Fruit fly (Drosophila melanogaster): Measurements from ENCODE around the gene eg.

eg gene

DNA sequence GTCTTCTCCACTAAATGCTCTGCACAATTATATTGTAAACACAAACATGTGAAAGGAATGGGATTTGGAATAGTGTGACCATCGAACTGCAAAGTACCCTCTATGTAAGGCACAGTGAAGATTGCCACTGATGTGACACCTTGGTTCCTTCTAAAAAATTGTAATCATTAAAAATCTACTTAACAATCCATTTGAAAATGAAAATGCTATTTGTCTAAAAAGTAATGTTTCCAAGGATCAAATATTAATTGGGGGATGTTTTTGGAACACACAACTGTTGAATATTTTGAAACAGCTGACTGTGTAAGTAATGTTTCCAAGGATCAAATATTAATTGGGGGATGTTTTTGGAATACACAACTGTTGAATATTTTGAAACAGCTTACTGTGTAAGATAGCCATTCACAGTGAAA is 19.7 kb downstream of the eg start, which contains the start of gene CG32448 (continued):
- peak; percentile 35 for TF ChIP-seq CG12236 (GFP tag; optimal IDR thresholded peaks at IDR 0.05)
- TF ChIP-seq Hr39 (optimal IDR thresholded peaks at IDR 0.05) = no peak
- TF ChIP-seq disco-r (GFP tag; optimal IDR thresholded peaks at IDR 0.05) = no peak
- TF ChIP-seq Hmr (GFP tag; optimal IDR thresholded peaks at IDR 0.05) = peak; percentile 50
- peak; percentile 78 for TF ChIP-seq CG11456 (GFP tag; IDR thresholded peaks at IDR 0.05)
- TF ChIP-seq Doc2 (GFP tag; IDR thresholded peaks at IDR 0.05) = no peak
- TF ChIP-seq lab (GFP tag; optimal IDR thresholded peaks at IDR 0.05) = no peak
- TF ChIP-seq CG17359 (tag; optimal IDR thresholded peaks at IDR 0.05) = peak; percentile 55
- peak; percentile 62 for TF ChIP-seq phol (tag; optimal IDR thresholded peaks at IDR 0.05)
- no peak for TF ChIP-seq CG34376 (GFP tag; optimal IDR thresholded peaks at IDR 0.05)
- no peak for TF ChIP-seq CG6654 (GFP tag; optimal IDR thresholded peaks at IDR 0.05)
- TF ChIP-seq emc (GFP tag; optimal IDR thresholded peaks at IDR 0.05) = peak; percentile 35
- peak; percentile 38 for TF ChIP-seq Chrac-16 (GFP tag; optimal IDR thresholded peaks at IDR 0.05)
- TF ChIP-seq chif (GFP tag; optimal IDR thresholded peaks at IDR 0.05) = peak; percentile 26 to 74
- no peak for TF ChIP-seq CG6254 (GFP tag; optimal IDR thresholded peaks at IDR 0.05)
- no peak for TF ChIP-seq CG15479 (GFP tag; optimal IDR thresholded peaks at IDR 0.05)
- no peak for TF ChIP-seq ash1 (GFP tag; optimal IDR thresholded peaks at IDR 0.05)
- peak; percentile 30; the same call in 1 of the 2 replicates for TF ChIP-seq Oaz (GFP tag; IDR thresholded peaks at IDR 0.05)
- no peak for TF ChIP-seq CG8281 (tag; optimal IDR thresholded peaks at IDR 0.05)
- peak; percentile 73 for TF ChIP-seq gem (tag; optimal IDR thresholded peaks at IDR 0.05)
- TF ChIP-seq Mes4 (GFP tag; optimal IDR thresholded peaks at IDR 0.05) = peak; percentile 32
- peak; percentile 68; the same call in 2 of the 3 replicates for TF ChIP-seq ase (GFP tag; IDR thresholded peaks at IDR 0.05)
- peak; percentile 64 to 65 for TF ChIP-seq dpn (GFP tag; optimal IDR thresholded peaks at IDR 0.05)
- peak; percentile 69 for TF ChIP-seq trem (tag; optimal IDR thresholded peaks at IDR 0.05)
- no peak for TF ChIP-seq exex (tag; optimal IDR thresholded peaks at IDR 0.05)
- TF ChIP-seq sim (GFP tag; IDR thresholded peaks at IDR 0.05) = no peak
- TF ChIP-seq CG12942 (GFP tag; optimal IDR thresholded peaks at IDR 0.05) = peak; percentile 50
- TF ChIP-seq maf-S (GFP tag; optimal IDR thresholded peaks at IDR 0.05) = peak; percentile 32
- no peak for TF ChIP-seq CG3065 (GFP tag; optimal IDR thresholded peaks at IDR 0.05)
- TF ChIP-seq CG11504 (tag; optimal IDR thresholded peaks at IDR 0.05) = peak; percentile 65
- TF ChIP-seq gsb-n (tag; optimal IDR thresholded peaks at IDR 0.05) = peak; percentile 36
- peak; percentile 44 for TF ChIP-seq CG17829 (tag; optimal IDR thresholded peaks at IDR 0.05)
- no peak for TF ChIP-seq odd (GFP tag; optimal IDR thresholded peaks at IDR 0.05)
- TF ChIP-seq Sox100B (GFP tag; optimal IDR thresholded peaks at IDR 0.05) = peak; percentile 35
- TF ChIP-seq HLHmδ (GFP tag; optimal IDR thresholded peaks at IDR 0.05) = no peak
- TF ChIP-seq Stat92E (GFP tag; optimal IDR thresholded peaks at IDR 0.05) = no peak
- peak; percentile 38 for TF ChIP-seq CG16863 (GFP tag; optimal IDR thresholded peaks at IDR 0.05)
- TF ChIP-seq fru (optimal IDR thresholded peaks at IDR 0.05) = no peak
- no peak for TF ChIP-seq NK7.1 (GFP tag; optimal IDR thresholded peaks at IDR 0.05)
- TF ChIP-seq trh (GFP tag; optimal IDR thresholded peaks at IDR 0.05) = peak; percentile 31
- TF ChIP-seq unpg (GFP tag; optimal IDR thresholded peaks at IDR 0.05) = peak; percentile 55
- TF ChIP-seq Deaf1 (tag; optimal IDR thresholded peaks at IDR 0.05) = no peak
- TF ChIP-seq CG16779 (GFP tag; IDR thresholded peaks at IDR 0.05) = no peak
- TF ChIP-seq CG3407 (GFP tag; optimal IDR thresholded peaks at IDR 0.05) = no peak
- TF ChIP-seq jing (GFP tag; optimal IDR thresholded peaks at IDR 0.05) = no peak
- TF ChIP-seq CG5245 (GFP tag; optimal IDR thresholded peaks at IDR 0.05) = peak; percentile 15
- TF ChIP-seq CG7372 (GFP tag; IDR thresholded peaks at IDR 0.05) = peak; percentile 57; the same call in 1 of the 2 replicates
- TF ChIP-seq CG5953 (GFP tag; IDR thresholded peaks at IDR 0.05) = no peak
- peak; percentile 52 for TF ChIP-seq CG8089 (GFP tag; optimal IDR thresholded peaks at IDR 0.05)
- no peak for TF ChIP-seq salm (tag; optimal IDR thresholded peaks at IDR 0.05)
- TF ChIP-seq CG12744 (GFP tag; optimal IDR thresholded peaks at IDR 0.05) = no peak
- TF ChIP-seq zen (tag; optimal IDR thresholded peaks at IDR 0.05) = peak; percentile 51

Measured in whole organism, embryonic.